Worm (Caenorhabditis elegans): ENCODE results near the gene C07A9.12.

C07A9.12 gene

DNA sequence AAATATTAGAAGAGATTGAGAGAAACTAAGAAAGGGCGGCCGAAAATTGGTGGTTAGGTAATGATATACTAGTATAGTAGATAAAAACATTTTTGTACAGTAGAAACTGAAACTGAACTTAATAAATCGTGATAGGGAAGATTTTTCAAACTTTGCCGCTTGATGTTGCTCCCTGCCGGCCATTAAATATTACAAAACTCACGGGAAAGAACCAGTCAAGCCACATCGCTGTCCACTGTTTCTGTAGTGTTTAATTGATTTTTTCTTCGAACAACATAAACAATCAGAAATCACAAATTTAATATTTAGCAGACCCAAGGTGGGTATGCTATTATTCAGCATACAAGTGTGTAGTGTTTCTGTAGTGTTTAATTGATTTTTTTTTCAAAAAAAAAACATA, 23.7 kb upstream of the C07A9.12 start, which contains the start of gene T05G5.5:
Gene T05G5.5, minus strand, starts transcription at position 359 of the 400 bp plus-strand sequence.
- TF ChIP-seq W03F9.2 (tag; optimal IDR thresholded peaks at IDR 0.05) = no peak
- no peak for TF ChIP-seq dao-5 (tag; optimal IDR thresholded peaks at IDR 0.05)
- TF ChIP-seq him-1 (tag; optimal IDR thresholded peaks at IDR 0.05) = no peak

- TF ChIP-seq him-1 (tag; optimal IDR thresholded peaks at IDR 0.05) (no peak), W03F9.2 (tag; optimal IDR thresholded peaks at IDR 0.05) (no peak), dao-5 (tag; optimal IDR thresholded peaks at IDR 0.05) (no peak)
Measured at ce11 chrIII:9748694-9749093, 21.4 kb upstream of the C07A9.12 start, which contains the start of gene T05G5.4. T05G5.4 (plus strand) TSS chrIII:9748934.

DNA sequence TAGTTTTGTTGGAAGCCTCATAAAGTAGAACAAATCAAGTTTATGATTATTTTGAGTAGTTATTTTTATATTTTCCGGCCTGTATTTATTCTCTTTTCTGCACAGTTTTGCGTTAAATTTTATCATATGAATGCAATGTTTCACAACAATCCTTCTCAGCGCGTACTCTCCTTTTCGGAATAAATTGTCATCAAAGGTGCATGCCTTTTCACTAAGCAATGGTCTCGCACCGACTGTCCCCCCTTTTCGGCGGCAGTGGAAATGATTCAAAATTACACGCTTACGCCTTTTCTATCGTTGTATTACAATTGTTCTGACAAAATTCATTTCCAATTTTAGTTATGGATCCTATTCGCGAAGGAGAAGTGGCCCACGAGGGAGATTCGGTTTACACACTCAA, 19.8 kb upstream of the C07A9.12 start, which contains the start of the genes iff-1 and cdk-1:
Gene iff-1, minus strand, starts transcription at position 61 of the 400 bp plus-strand sequence.
Gene cdk-1, plus strand, starts transcription at position 340 of the 400 bp plus-strand sequence.
- TF ChIP-seq dao-5 (tag; optimal IDR thresholded peaks at IDR 0.05) (no peak), him-1 (tag; optimal IDR thresholded peaks at IDR 0.05) (no peak), W03F9.2 (tag; optimal IDR thresholded peaks at IDR 0.05) (no peak)

- no peak for TF ChIP-seq dao-5 (tag; optimal IDR thresholded peaks at IDR 0.05)
- TF ChIP-seq W03F9.2 (tag; optimal IDR thresholded peaks at IDR 0.05) = no peak
- TF ChIP-seq him-1 (tag; optimal IDR thresholded peaks at IDR 0.05) = no peak
Measured at ce11 chrIII:9746665-9747064, 19.3 kb upstream of the C07A9.12 start.

ce11 chrIII:9745333-9745897, 18.1 kb upstream of the C07A9.12 start:
- no peak for TF ChIP-seq him-1 (tag; optimal IDR thresholded peaks at IDR 0.05)
- no peak for TF ChIP-seq dao-5 (tag; optimal IDR thresholded peaks at IDR 0.05)
- no peak for TF ChIP-seq W03F9.2 (tag; optimal IDR thresholded peaks at IDR 0.05)

DNA sequence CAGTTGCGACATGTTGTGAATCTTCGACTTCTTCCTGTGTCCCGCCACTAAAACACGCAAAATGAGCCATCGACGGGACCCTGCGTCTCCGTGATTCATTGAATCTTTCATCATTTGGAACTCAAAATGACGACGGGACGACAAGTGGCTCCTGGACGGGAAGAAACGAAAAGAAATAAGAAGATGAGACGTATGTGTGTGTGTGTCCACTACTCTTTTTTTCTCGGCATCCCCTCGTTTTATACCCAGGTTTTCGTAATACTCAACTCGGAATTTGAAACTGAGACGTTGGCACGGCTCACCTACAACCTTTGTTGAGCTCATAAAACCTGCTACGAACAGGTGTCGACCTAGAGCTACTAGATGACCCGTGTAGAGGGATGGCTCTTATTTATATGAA, 17.2 kb upstream of the C07A9.12 start:
- TF ChIP-seq W03F9.2 (tag; optimal IDR thresholded peaks at IDR 0.05) (no peak), dao-5 (tag; optimal IDR thresholded peaks at IDR 0.05) (no peak), him-1 (tag; optimal IDR thresholded peaks at IDR 0.05) (no peak)

DNA sequence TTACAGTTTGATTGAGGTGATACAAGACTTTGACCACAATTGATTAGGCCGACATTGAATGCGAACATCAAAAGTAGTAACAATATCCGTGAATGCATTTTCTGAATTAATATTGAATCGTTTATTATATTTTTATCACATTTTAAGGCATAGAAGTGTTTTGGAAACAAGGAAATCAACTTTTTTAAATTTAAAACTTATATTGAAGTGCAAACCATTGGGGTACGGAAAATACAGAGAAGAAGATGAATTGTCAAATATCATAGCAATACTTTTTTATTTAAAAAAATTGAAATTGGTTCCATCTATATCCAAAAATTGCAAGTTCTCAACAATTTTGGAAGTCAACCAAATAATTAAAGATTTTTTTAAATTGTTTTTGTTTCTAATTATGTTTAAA, 15.9 kb upstream of the C07A9.12 start, which contains the start of gene T05G5.1:
Gene T05G5.1, minus strand, starts transcription at position 101 of the 400 bp plus-strand sequence.
- TF ChIP-seq W03F9.2 (tag; optimal IDR thresholded peaks at IDR 0.05) (no peak), dao-5 (tag; optimal IDR thresholded peaks at IDR 0.05) (no peak), him-1 (tag; optimal IDR thresholded peaks at IDR 0.05) (no peak)

DNA sequence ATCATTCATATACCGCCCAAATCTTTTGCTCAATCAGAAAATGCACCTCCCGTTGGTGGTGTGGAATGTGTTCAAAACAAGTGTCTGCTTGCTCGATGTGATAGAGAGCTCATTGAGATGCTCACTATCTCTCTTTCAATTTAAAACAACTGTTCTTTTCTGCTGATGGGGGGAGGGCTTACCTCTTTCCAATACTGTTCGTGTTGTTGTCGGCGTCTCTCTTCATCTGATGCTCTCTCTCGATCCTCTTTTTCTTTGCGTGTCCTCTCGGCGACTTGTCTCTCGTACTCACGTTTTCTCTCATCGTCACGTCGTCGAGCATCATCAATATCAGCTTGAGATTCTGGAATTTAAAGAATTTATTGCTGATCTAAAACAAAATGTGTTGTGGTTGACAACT, 14.6 kb upstream of the C07A9.12 start:
- TF ChIP-seq W03F9.2 (tag; optimal IDR thresholded peaks at IDR 0.05) (no peak), dao-5 (tag; optimal IDR thresholded peaks at IDR 0.05) (no peak), him-1 (tag; optimal IDR thresholded peaks at IDR 0.05) (no peak)

DNA sequence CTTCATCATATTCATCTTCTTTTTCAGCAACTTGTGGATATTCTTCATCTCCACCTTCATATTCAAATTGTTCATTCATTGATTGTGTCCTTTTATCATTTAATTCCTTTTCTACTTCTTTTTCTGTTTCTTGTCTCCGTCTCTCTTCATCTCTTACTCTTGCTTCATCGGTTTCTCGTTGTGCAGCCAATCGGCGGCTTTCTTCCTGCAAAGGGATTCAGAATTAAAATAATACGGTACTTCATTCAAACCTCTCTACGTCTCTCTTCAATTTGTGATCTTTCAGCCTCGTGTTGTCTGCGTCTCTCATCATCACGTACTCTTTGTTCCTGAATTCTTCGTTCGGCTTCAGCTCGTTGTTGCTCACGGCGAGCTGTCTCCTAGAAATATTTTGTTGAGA, 13.3 kb upstream of the C07A9.12 start:
- TF ChIP-seq W03F9.2 (tag; optimal IDR thresholded peaks at IDR 0.05) (no peak), him-1 (tag; optimal IDR thresholded peaks at IDR 0.05) (no peak)

DNA sequence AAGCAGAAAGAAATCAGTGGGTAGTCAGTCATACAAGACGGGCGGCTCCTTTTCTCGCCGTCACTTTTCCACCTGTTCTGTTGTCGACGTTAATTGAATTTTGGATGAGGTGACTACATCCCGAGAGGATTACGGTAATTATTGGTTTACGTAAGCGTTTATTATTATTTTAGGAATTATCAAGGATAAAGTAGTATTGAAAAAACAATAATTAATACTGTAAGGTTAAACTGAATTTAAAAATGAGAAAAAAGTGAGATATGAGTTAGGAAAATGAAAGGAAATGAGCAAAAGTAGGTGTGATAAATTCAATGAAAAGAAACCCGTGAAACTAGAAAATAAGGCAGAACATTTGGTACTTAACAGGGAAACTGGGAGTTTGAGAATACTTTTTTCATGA, 11.6 kb upstream of the C07A9.12 start, which contains the start of gene hlh-4:
Gene hlh-4, minus strand, starts transcription at position 101 of the 400 bp plus-strand sequence.
- TF ChIP-seq W03F9.2 (tag; optimal IDR thresholded peaks at IDR 0.05) = no peak
- TF ChIP-seq dao-5 (tag; optimal IDR thresholded peaks at IDR 0.05) = no peak
- no peak for TF ChIP-seq him-1 (tag; optimal IDR thresholded peaks at IDR 0.05)

DNA sequence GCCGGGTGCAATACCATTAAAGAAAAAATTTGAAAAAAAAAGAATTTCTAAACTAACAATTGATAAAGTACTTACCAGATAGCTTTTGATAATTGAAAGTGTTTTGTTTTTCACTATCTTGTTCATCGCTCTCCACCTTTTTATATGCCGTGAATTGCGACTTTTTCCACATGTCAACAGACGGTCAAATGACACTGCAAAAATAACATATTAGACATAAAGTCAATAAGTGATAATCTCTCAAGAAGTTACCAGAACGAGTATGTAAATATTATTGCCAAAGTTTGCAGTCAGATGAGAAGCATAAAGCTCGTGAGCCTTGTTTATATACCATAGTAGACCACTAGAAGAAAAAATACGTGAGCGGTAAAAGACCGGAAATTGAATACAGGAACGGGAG, 8.5 kb upstream of the C07A9.12 start, which contains the start of gene dao-6:
Gene dao-6, minus strand, starts transcription at position 345 of the 400 bp plus-strand sequence.
- TF ChIP-seq W03F9.2 (tag; optimal IDR thresholded peaks at IDR 0.05) (no peak), dao-5 (tag; optimal IDR thresholded peaks at IDR 0.05) (no peak), him-1 (tag; optimal IDR thresholded peaks at IDR 0.05) (no peak)

ce11 chrIII:9734030-9734429, 6.7 kb upstream of the C07A9.12 start:
- TF ChIP-seq dao-5 (tag; optimal IDR thresholded peaks at IDR 0.05) (no peak), W03F9.2 (tag; optimal IDR thresholded peaks at IDR 0.05) (no peak), him-1 (tag; optimal IDR thresholded peaks at IDR 0.05) (no peak)

DNA sequence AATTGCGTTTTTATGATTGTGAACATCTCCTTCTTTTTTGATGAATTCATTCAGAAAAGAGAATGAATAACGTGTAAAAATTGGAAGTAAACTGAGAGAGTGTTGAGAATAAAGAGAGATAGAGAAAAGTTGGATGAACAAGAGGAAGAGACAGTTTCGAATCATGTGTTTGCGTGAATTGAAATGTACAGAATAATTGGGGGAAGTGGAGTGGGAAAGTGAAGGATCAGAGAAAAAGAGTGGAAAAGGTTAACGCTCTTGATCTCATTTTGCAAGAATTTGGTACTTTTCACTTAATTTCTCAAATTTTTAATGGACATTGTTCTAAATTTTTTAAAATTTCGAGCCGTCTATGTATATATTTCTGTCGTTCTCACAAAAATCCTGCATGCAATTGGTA, 6.0 kb upstream of the C07A9.12 start:
- no peak for TF ChIP-seq him-1 (tag; optimal IDR thresholded peaks at IDR 0.05)
- no peak for TF ChIP-seq dao-5 (tag; optimal IDR thresholded peaks at IDR 0.05)
- no peak for TF ChIP-seq W03F9.2 (tag; optimal IDR thresholded peaks at IDR 0.05)

- no peak for TF ChIP-seq him-1 (tag; optimal IDR thresholded peaks at IDR 0.05)
Measured at ce11 chrIII:9731313-9731912, 4.1 kb upstream of the C07A9.12 start.

DNA sequence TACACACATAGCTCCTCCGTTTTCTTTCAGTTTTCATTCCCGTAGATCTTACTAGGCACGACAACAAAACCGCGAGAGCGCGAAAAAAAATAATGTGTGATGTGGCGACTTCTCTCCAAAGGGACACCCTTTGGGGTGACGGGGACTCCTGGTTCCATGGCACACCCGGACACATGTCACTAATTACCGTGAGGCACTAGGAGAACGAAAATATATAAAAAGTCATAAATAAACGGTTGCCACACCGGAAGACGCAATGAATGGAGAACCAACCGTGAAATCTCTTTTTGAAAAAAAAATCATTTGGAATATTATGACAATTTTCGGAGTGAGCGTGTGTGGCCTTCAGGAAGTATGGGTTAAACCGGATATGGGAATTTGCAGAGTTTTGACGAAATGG, 3.1 kb upstream of the C07A9.12 start:
- no peak for TF ChIP-seq W03F9.2 (tag; optimal IDR thresholded peaks at IDR 0.05)
